Fruit fly (Drosophila melanogaster): ENCODE results near the gene sina.
A peak's percentile ranks its signal among the peaks of the same experiment; 100 is the strongest.

Gene sina

DNA sequence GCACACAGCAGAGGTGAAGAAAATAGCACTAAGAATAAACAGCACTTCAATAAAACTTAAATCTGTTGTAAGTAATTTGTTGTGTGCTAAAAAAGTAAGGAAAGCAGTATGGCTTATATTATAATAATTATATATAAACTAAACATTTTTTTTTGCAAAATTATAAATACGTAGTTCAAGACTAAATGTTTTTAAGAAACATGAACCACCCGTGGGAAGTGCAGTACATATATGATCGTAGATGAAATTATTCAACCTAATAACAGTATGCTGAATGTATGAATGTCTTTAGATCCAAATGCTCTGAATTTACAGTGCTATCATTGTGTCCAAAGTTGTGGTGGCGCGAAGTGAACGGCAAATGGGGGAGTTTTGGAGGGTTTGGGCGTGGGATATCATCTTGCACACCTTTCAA is 17.2 kb downstream of the sina start (continued):
- no peak for TF ChIP-seq CG12071 (GFP tag; optimal IDR thresholded peaks at IDR 0.05)
- TF ChIP-seq chinmo (GFP tag; IDR thresholded peaks at IDR 0.05; ENCODE audit: partially characterized antibody): no peak
- TF ChIP-seq fd64A (GFP tag; optimal IDR thresholded peaks at IDR 0.05): no peak
- TF ChIP-seq cato (GFP tag; optimal IDR thresholded peaks at IDR 0.05; ENCODE audit: borderline replicate concordance): no peak
- TF ChIP-seq CG12942 (GFP tag; optimal IDR thresholded peaks at IDR 0.05): no peak
- TF ChIP-seq repo (GFP tag; optimal IDR thresholded peaks at IDR 0.05): no peak
- no peak for TF ChIP-seq vnd (GFP tag; IDR thresholded peaks at IDR 0.05; ENCODE audit: partially characterized antibody)
- no peak for TF ChIP-seq CG16813 (GFP tag; IDR thresholded peaks at IDR 0.05; ENCODE audit: partially characterized antibody)
- no peak for TF ChIP-seq ERR (GFP tag; optimal IDR thresholded peaks at IDR 0.05)
- no peak for TF ChIP-seq pb (GFP tag; optimal IDR thresholded peaks at IDR 0.05)
- no peak for TF ChIP-seq gcm2 (GFP tag; optimal IDR thresholded peaks at IDR 0.05)
- TF ChIP-seq CG18619 (GFP tag; optimal IDR thresholded peaks at IDR 0.05): peak; percentile 1
- TF ChIP-seq HLH3B (GFP tag; IDR thresholded peaks at IDR 0.05): no peak
- no peak for TF ChIP-seq Fer2 (tag; optimal IDR thresholded peaks at IDR 0.05)
- peak; percentile 31 for TF ChIP-seq BtbVII (GFP tag; optimal IDR thresholded peaks at IDR 0.05)
- TF ChIP-seq Bdp1 (GFP tag; optimal IDR thresholded peaks at IDR 0.05): no peak
- TF ChIP-seq Scr (GFP tag; IDR thresholded peaks at IDR 0.05; ENCODE audit: partially characterized antibody): no peak
- TF ChIP-seq eyg (GFP tag; optimal IDR thresholded peaks at IDR 0.05): no peak
- no peak for TF ChIP-seq lbe (GFP tag; optimal IDR thresholded peaks at IDR 0.05)
- no peak for TF ChIP-seq CG11093 (GFP tag; IDR thresholded peaks at IDR 0.05)
- TF ChIP-seq wdn (GFP tag; IDR thresholded peaks at IDR 0.05): no peak
- peak; percentile 1 for TF ChIP-seq CG2120 (GFP tag; optimal IDR thresholded peaks at IDR 0.05)
- no peak for TF ChIP-seq CG31224 (GFP tag; IDR thresholded peaks at IDR 0.05)
- no peak for TF ChIP-seq CG7372 (GFP tag; IDR thresholded peaks at IDR 0.05)
- no peak for TF ChIP-seq D (optimal IDR thresholded peaks at IDR 0.05)
- peak; percentile 35 for TF ChIP-seq D (GFP tag; optimal IDR thresholded peaks at IDR 0.05)
- no peak for TF ChIP-seq CG6854 (GFP tag; optimal IDR thresholded peaks at IDR 0.05)
- no peak for TF ChIP-seq CG16815 (GFP tag; optimal IDR thresholded peaks at IDR 0.05)
- peak; percentile 19 for TF ChIP-seq CG15269 (tag; optimal IDR thresholded peaks at IDR 0.05)
- TF ChIP-seq tap (tag; optimal IDR thresholded peaks at IDR 0.05): peak; percentile 5
- TF ChIP-seq Dbx (GFP tag; IDR thresholded peaks at IDR 0.05): 0 out of 3 replicates have a peak, but pooled peaks have one; percentile 7
- TF ChIP-seq jumu (GFP tag; optimal IDR thresholded peaks at IDR 0.05): no peak
- TF ChIP-seq cas (GFP tag; IDR thresholded peaks at IDR 0.05): no peak
- TF ChIP-seq CG12299 (tag; optimal IDR thresholded peaks at IDR 0.05): no peak
- no peak for TF ChIP-seq mam (GFP tag; optimal IDR thresholded peaks at IDR 0.05)
- TF ChIP-seq CG17361 (GFP tag; IDR thresholded peaks at IDR 0.05): peak; percentile 47; the same call in 2 of the 3 replicates
- TF ChIP-seq Sin3A (optimal IDR thresholded peaks at IDR 0.05): no peak
- TF ChIP-seq Trl (optimal IDR thresholded peaks at IDR 0.05): no peak
- TF ChIP-seq Trl (GFP tag; optimal IDR thresholded peaks at IDR 0.05): no peak
- no peak for TF ChIP-seq hth (optimal IDR thresholded peaks at IDR 0.05)
- TF ChIP-seq hbn (GFP tag; IDR thresholded peaks at IDR 0.05; ENCODE audit: partially characterized antibody): no peak
- TF ChIP-seq H15 (GFP tag; IDR thresholded peaks at IDR 0.05): no peak
- TF ChIP-seq sens-2 (GFP tag; IDR thresholded peaks at IDR 0.05): no peak
- no peak for TF ChIP-seq gro (GFP tag; optimal IDR thresholded peaks at IDR 0.05)
- TF ChIP-seq Eip74EF (GFP tag; optimal IDR thresholded peaks at IDR 0.05): peak in 1 of 2 experiments; percentile 44
- no peak for TF ChIP-seq pzg (GFP tag; optimal IDR thresholded peaks at IDR 0.05)
- TF ChIP-seq seq (GFP tag; IDR thresholded peaks at IDR 0.05): no peak
- no peak for TF ChIP-seq Atf6 (GFP tag; IDR thresholded peaks at IDR 0.05)
- no peak for TF ChIP-seq CG17568 (GFP tag; optimal IDR thresholded peaks at IDR 0.05)
- no peak for TF ChIP-seq ttk (GFP tag; IDR thresholded peaks at IDR 0.05)
- no peak for TF ChIP-seq hkb (optimal IDR thresholded peaks at IDR 0.05)
- TF ChIP-seq hkb (GFP tag; IDR thresholded peaks at IDR 0.05): no peak; the same call in 1 of the 2 replicates
- peak in 1 of 2 experiments; percentile 25 for TF ChIP-seq eve (GFP tag; optimal IDR thresholded peaks at IDR 0.05)
- TF ChIP-seq luna (GFP tag; optimal IDR thresholded peaks at IDR 0.05): no peak
